Fruit fly (Drosophila melanogaster) whole organism, embryonic: ENCODE results near the gene nxf2.

Experiments
- CG12299 ChIP-seq: fragments of 200-800 bp; sonication (Bioruptor generic); optimal IDR thresholded peaks from 2 replicates; lab custom pipeline; 2018; ENCODE audit warnings: missing biosample characterization, mild to moderate bottlenecking, missing genetic modification characterization
- CG16779 ChIP-seq: fragments of 200-800 bp; sonication (Bioruptor generic); IDR thresholded peaks from 2 replicates; pipeline ENCODE4 v1.3.6; 2022; ENCODE audit warnings: missing biosample characterization, missing genetic modification characterization
- CG1792 ChIP-seq: fragments of 200-800 bp; sonication (Bioruptor generic); optimal IDR thresholded peaks from 2 replicates; lab custom pipeline; 2016; ENCODE audit warnings: missing biosample characterization, missing genetic modification characterization
- gce ChIP-seq: fragments of 200-800 bp; sonication (Bioruptor generic); IDR thresholded peaks from 3 replicates; pipeline ENCODE4 v1.3.6; 2022; ENCODE audit warnings: missing biosample characterization, missing genetic modification characterization

DNA sequence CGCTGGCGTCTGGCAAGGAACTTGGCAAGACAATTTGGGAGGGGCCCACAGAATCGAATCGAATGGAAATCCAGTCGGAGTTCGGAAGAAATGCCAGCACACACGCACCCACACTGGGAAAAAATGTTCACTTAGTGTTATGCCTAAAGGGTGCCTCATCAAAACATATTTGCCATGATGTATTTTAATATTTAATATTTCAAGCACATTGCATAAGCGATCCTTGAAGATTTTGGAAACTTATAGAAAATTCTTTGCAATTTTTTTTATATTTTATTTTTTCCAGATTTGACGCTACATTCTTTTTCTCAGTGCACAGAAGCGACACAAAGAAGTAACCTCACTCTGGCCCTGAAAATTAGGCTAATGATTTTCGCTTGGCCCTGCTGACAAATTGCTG is 14.0 kb downstream of the nxf2 start:
- TF ChIP-seq CG1792 (GFP tag; lab: Kevin White, UChicago): no peak
- no peak for TF ChIP-seq gce (GFP tag; lab: Robert Waterston, UW)
- TF ChIP-seq CG16779 (GFP tag; lab: Robert Waterston, UW): no peak
- no peak for TF ChIP-seq CG12299
